Fruit fly (Drosophila melanogaster) whole organism, embryonic: ENCODE measurements around the gene CG33286.

Experiments used
- Aef1 ChIP-seq: fragments of 200-800 bp; sonication (Bioruptor generic); IDR thresholded peaks from 3 replicates; pipeline ENCODE4 v1.3.6; 2022; ENCODE audit warnings: missing biosample characterization, missing genetic modification characterization
- CG10147 ChIP-seq: fragments of 200-800 bp; sonication (Bioruptor generic); optimal IDR thresholded peaks from 2 replicates; lab custom pipeline; 2019; ENCODE audit warnings: missing biosample characterization, mild to moderate bottlenecking, missing genetic modification characterization, moderate library complexity
- CG10267 ChIP-seq: fragments of 200-800 bp; sonication (Bioruptor generic); optimal IDR thresholded peaks from 2 replicates; lab custom pipeline; 2018; ENCODE audit warnings: missing biosample characterization, mild to moderate bottlenecking, missing genetic modification characterization, moderate library complexity
- CG10654 ChIP-seq: fragments of 200-800 bp; sonication (Bioruptor generic); optimal IDR thresholded peaks from 2 replicates; lab custom pipeline; 2016; ENCODE audit warnings: missing biosample characterization, missing genetic modification characterization
- CG11456 ChIP-seq: fragments of 200-800 bp; sonication (Bioruptor generic); IDR thresholded peaks from 3 replicates; pipeline ENCODE4 v1.3.6; 2022; ENCODE audit warnings: missing biosample characterization, missing genetic modification characterization
- CG11560 ChIP-seq: fragments of 200-800 bp; sonication (Bioruptor generic); IDR thresholded peaks from 3 replicates; pipeline ENCODE4 v1.3.6; 2022; ENCODE audit warnings: missing biosample characterization, missing genetic modification characterization
- CG11695 ChIP-seq: fragments of 200-800 bp; sonication (Bioruptor generic); IDR thresholded peaks from 3 replicates; pipeline ENCODE4 v1.3.6; 2022; ENCODE audit warnings: missing biosample characterization, missing genetic modification characterization
- CG11723 ChIP-seq: fragments of 200-800 bp; sonication (Bioruptor generic); optimal IDR thresholded peaks from 2 replicates; lab custom pipeline; 2017; ENCODE audit warnings: missing biosample characterization, mild to moderate bottlenecking, missing genetic modification characterization
- CG12744 ChIP-seq: fragments of 200-800 bp; sonication (Bioruptor generic); optimal IDR thresholded peaks from 2 replicates; lab custom pipeline; 2016; ENCODE audit warnings: missing biosample characterization, missing genetic modification characterization
- CG12942 ChIP-seq: fragments of 200-800 bp; sonication (Bioruptor generic); optimal IDR thresholded peaks from 3 replicates; lab custom pipeline; 2016; ENCODE audit warnings: missing biosample characterization, missing genetic modification characterization
- CG13123 ChIP-seq: fragments of 200-800 bp; sonication (Bioruptor generic); optimal IDR thresholded peaks from 2 replicates; lab custom pipeline; 2016; ENCODE audit warnings: missing biosample characterization, missing genetic modification characterization
- CG14014 ChIP-seq: fragments of 200-800 bp; sonication (Bioruptor generic); IDR thresholded peaks from 2 replicates; pipeline ENCODE4 v1.3.6; 2022; ENCODE audit warnings: missing biosample characterization, missing genetic modification characterization
- CG1602 ChIP-seq: fragments of 200-800 bp; sonication (Bioruptor generic); optimal IDR thresholded peaks from 3 replicates; lab custom pipeline; 2016; ENCODE audit warnings: missing biosample characterization, missing genetic modification characterization
- CG17186 ChIP-seq: fragments of 200-800 bp; sonication (Bioruptor generic); optimal IDR thresholded peaks from 3 replicates; lab custom pipeline; 2017; ENCODE audit warnings: missing biosample characterization, missing genetic modification reagents, missing genetic modification characterization
- CG1792 ChIP-seq: fragments of 200-800 bp; sonication (Bioruptor generic); optimal IDR thresholded peaks from 2 replicates; lab custom pipeline; 2016; ENCODE audit warnings: missing biosample characterization, missing genetic modification characterization
- CG2120 ChIP-seq: fragments of 200-800 bp; sonication (Bioruptor generic); optimal IDR thresholded peaks from 3 replicates; lab custom pipeline; 2016; ENCODE audit warnings: missing biosample characterization, missing genetic modification characterization
- CG34376 ChIP-seq: fragments of 200-800 bp; sonication (Bioruptor generic); optimal IDR thresholded peaks from 2 replicates; lab custom pipeline; 2018; ENCODE audit warnings: missing biosample characterization, mild to moderate bottlenecking, missing genetic modification characterization
- CG3995 ChIP-seq: fragments of 200-800 bp; sonication (Bioruptor generic); optimal IDR thresholded peaks from 3 replicates; lab custom pipeline; 2016; ENCODE audit warnings: missing biosample characterization, missing genetic modification characterization
- CG6175 ChIP-seq: fragments of 200-800 bp; sonication (Bioruptor generic); IDR thresholded peaks from 3 replicates; pipeline ENCODE4 v1.3.6; 2022; ENCODE audit warnings: missing biosample characterization, missing genetic modification characterization
- CG6654 ChIP-seq: fragments of 200-800 bp; sonication (Bioruptor generic); optimal IDR thresholded peaks from 2 replicates; lab custom pipeline; 2017; ENCODE audit warnings: missing biosample characterization, mild to moderate bottlenecking, missing genetic modification characterization
- CG6791 ChIP-seq: fragments of 200-800 bp; sonication (Bioruptor generic); IDR thresholded peaks from 3 replicates; pipeline ENCODE4 v1.3.6; 2022; ENCODE audit warnings: missing biosample characterization, missing genetic modification characterization; ENCODE audit not compliant: partially characterized antibody
- CG7745 ChIP-seq: fragments of 200-800 bp; sonication (Bioruptor generic); optimal IDR thresholded peaks from 2 replicates; lab custom pipeline; 2018; ENCODE audit warnings: missing biosample characterization, mild to moderate bottlenecking, missing genetic modification characterization, moderate library complexity
- CTCF ChIP-seq: fragments of 200-800 bp; sonication (Bioruptor generic); optimal IDR thresholded peaks from 2 replicates; lab custom pipeline; 2017; ENCODE audit warnings: missing biosample characterization, mild to moderate bottlenecking, missing genetic modification characterization, moderate library complexity
- Doc2 ChIP-seq: fragments of 200-800 bp; sonication (Bioruptor generic); IDR thresholded peaks from 2 replicates; pipeline ENCODE4 v1.3.6; 2022; ENCODE audit warnings: missing biosample characterization, missing genetic modification characterization
- Elba2 ChIP-seq: fragments of 200-800 bp; sonication (Bioruptor generic); optimal IDR thresholded peaks from 3 replicates; lab custom pipeline; 2016; ENCODE audit warnings: missing biosample characterization, missing genetic modification characterization
- GATAe ChIP-seq: fragments of 200-800 bp; sonication (Bioruptor generic); conservative IDR thresholded peaks from 2 replicates; pipeline ENCODE4 v1.3.6; 2022; ENCODE audit warnings: missing biosample characterization, missing genetic modification characterization
- HLH54F ChIP-seq: fragments of 200-800 bp; sonication (Bioruptor generic); optimal IDR thresholded peaks from 3 replicates; lab custom pipeline; 2016; ENCODE audit warnings: missing biosample characterization, missing genetic modification characterization
- NC2α ChIP-seq: fragments of 200-800 bp; sonication (Bioruptor generic); optimal IDR thresholded peaks from 2 replicates; lab custom pipeline; 2016; ENCODE audit warnings: missing biosample characterization, missing genetic modification characterization
- PHDP ChIP-seq: fragments of 200-800 bp; sonication (Bioruptor generic); optimal IDR thresholded peaks from 3 replicates; lab custom pipeline; 2018; ENCODE audit warnings: missing biosample characterization, mild to moderate bottlenecking, missing genetic modification characterization, moderate library complexity
- Rfx ChIP-seq: fragments of 200-800 bp; sonication (Bioruptor generic); IDR thresholded peaks from 2 replicates; pipeline ENCODE4 v1.3.6; 2022; ENCODE audit warnings: missing biosample characterization, missing genetic modification characterization
- Sry-β ChIP-seq: fragments of 200-800 bp; sonication (Bioruptor generic); optimal IDR thresholded peaks from 2 replicates; lab custom pipeline; 2018; ENCODE audit warnings: missing biosample characterization, mild to moderate bottlenecking, missing genetic modification characterization, moderate library complexity
- Ssrp ChIP-seq: fragments of 200-800 bp; sonication (Bioruptor generic); optimal IDR thresholded peaks from 2 replicates; lab custom pipeline; 2018; ENCODE audit warnings: missing biosample characterization, mild to moderate bottlenecking, missing genetic modification characterization, moderate library complexity
- Stat92E ChIP-seq, 3 experiments: fragments of >200 bp in 2 of 3; fragments of 200-800 bp in 1 of 3; sonication (Bioruptor generic) in 1 of 3; optimal IDR thresholded peaks; 2 replicates each; lab custom pipeline; 2017 to 2019; ENCODE audit warnings: missing biosample characterization in 3 of 3, missing genetic modification characterization in 3 of 3, mild to moderate bottlenecking in 1 of 3, moderate library complexity in 1 of 3
- Taf1 ChIP-seq: fragments of 200-800 bp; sonication (Bioruptor generic); IDR thresholded peaks from 2 replicates; pipeline ENCODE4 v1.3.6; 2022; ENCODE audit warnings: missing biosample characterization, missing genetic modification characterization
- al ChIP-seq: fragments of 200-800 bp; sonication (Bioruptor generic); IDR thresholded peaks from 2 replicates; pipeline ENCODE4 v1.3.6; 2022; ENCODE audit warnings: missing biosample characterization, missing genetic modification characterization
- crol ChIP-seq: fragments of 200-800 bp; sonication (Bioruptor generic); IDR thresholded peaks from 2 replicates; pipeline ENCODE4 v1.3.6; 2022; ENCODE audit warnings: missing biosample characterization, missing genetic modification characterization
- dati ChIP-seq: fragments of 200-800 bp; sonication (Bioruptor generic); IDR thresholded peaks from 2 replicates; pipeline ENCODE4 v1.3.6; 2022; ENCODE audit warnings: missing biosample characterization, missing genetic modification characterization
- dmrt99B ChIP-seq: fragments of 200-800 bp; sonication (Bioruptor generic); optimal IDR thresholded peaks from 2 replicates; lab custom pipeline; 2018; ENCODE audit warnings: missing biosample characterization, mild to moderate bottlenecking, missing genetic modification characterization, moderate library complexity
- emc ChIP-seq: fragments of 200-800 bp; sonication (Bioruptor generic); optimal IDR thresholded peaks from 2 replicates; lab custom pipeline; 2016; ENCODE audit warnings: missing biosample characterization, missing genetic modification characterization
- grn ChIP-seq: fragments of 200-800 bp; sonication (Bioruptor generic); optimal IDR thresholded peaks from 3 replicates; lab custom pipeline; 2017; ENCODE audit warnings: missing biosample characterization, missing genetic modification characterization
- hbn ChIP-seq: fragments of 200-800 bp; sonication (Bioruptor generic); IDR thresholded peaks from 2 replicates; pipeline ENCODE4 v1.3.6; 2022; ENCODE audit warnings: missing biosample characterization, missing genetic modification characterization; ENCODE audit not compliant: partially characterized antibody
- her ChIP-seq: fragments of 200-800 bp; sonication (Bioruptor generic); optimal IDR thresholded peaks from 2 replicates; lab custom pipeline; 2016; ENCODE audit warnings: missing biosample characterization, missing genetic modification characterization
- kni ChIP-seq: fragments of 200-800 bp; sonication (Bioruptor generic); optimal IDR thresholded peaks from 3 replicates; lab custom pipeline; 2017; ENCODE audit warnings: mild to moderate bottlenecking, missing biosample characterization, missing genetic modification reagents, missing genetic modification characterization
- pan ChIP-seq, 4 experiments: fragments of >200 bp in 3 of 4; fragments of 200-800 bp in 1 of 4; sonication (Bioruptor generic) in 1 of 4; optimal IDR thresholded peaks in 3 of 4; IDR thresholded peaks in 1 of 4; 2 replicates each; pipeline versions ENCODE4 v1.3.6 to Lab custom; 2017 to 2022; ENCODE audit warnings: missing biosample characterization in 2 of 4, missing genetic modification characterization in 2 of 4, mixed read lengths in 1 of 4
- sc ChIP-seq, 3 experiments: fragments of >200 bp in 2 of 3; fragments of 200-800 bp in 1 of 3; sonication (Bioruptor generic) in 1 of 3; optimal IDR thresholded peaks; 2 replicates in 2 of 3; 3 replicates in 1 of 3; lab custom pipeline; 2017; ENCODE audit warnings: mild to moderate bottlenecking in 1 of 3, missing biosample characterization in 1 of 3, missing genetic modification characterization in 1 of 3, missing genetic modification reagents in 1 of 3
- slou ChIP-seq: fragments of 200-800 bp; sonication (Bioruptor generic); optimal IDR thresholded peaks from 3 replicates; lab custom pipeline; 2016; ENCODE audit warnings: missing biosample characterization, missing genetic modification characterization
- sr ChIP-seq: fragments of 200-800 bp; sonication (Bioruptor generic); IDR thresholded peaks from 3 replicates; pipeline ENCODE4 v1.3.6; 2022; ENCODE audit warnings: missing biosample characterization, missing genetic modification characterization
- tna ChIP-seq: fragments of 200-800 bp; sonication (Bioruptor generic); IDR thresholded peaks from 2 replicates; pipeline ENCODE4 v1.3.6; 2022; ENCODE audit warnings: missing biosample characterization, missing genetic modification characterization; ENCODE audit not compliant: partially characterized antibody
- tx ChIP-seq: fragments of 200-800 bp; sonication (Bioruptor generic); optimal IDR thresholded peaks from 2 replicates; lab custom pipeline; 2016; ENCODE audit warnings: missing biosample characterization, missing genetic modification characterization
- zf30C ChIP-seq: fragments of 200-800 bp; sonication (Bioruptor generic); optimal IDR thresholded peaks from 3 replicates; lab custom pipeline; 2018; ENCODE audit warnings: missing biosample characterization, mild to moderate bottlenecking, missing genetic modification characterization
- zfh2 ChIP-seq: fragments of 200-800 bp; sonication (Bioruptor generic); optimal IDR thresholded peaks from 2 replicates; lab custom pipeline; 2016; ENCODE audit warnings: missing biosample characterization, missing genetic modification characterization

Gene CG33286

DNA sequence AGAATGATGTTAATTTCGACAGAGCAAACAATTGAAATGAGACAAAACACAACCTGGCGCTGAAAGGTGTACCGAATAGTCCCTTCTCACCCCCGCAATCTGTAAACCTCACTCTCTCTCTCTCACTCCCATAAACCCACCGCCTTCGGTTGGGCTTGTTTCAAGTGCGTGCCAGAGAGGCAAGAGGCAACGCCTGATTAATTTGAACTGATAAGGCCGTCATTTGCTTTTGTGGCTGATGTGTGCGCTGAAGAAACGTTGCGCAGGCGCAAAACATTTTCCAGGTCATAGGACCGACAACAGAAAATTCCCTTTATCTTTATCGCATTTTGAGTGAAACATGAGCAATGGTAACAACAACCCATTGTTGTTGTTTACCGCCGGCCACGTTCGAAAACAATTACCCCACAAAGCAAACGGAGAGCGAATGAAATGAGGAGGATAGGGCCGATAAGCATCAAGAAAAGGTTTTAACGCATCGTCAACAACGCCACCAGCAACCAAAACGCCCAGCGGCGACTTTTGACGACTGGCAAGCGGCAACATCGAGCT lies 52.1 kb downstream of the CG33286 start (continued):
- TF ChIP-seq slou (no peak), pan (optimal IDR thresholded peaks at IDR 0.05; lab: Kevin White, UChicago) (no peak), pan (GFP tag; optimal IDR thresholded peaks at IDR 0.05 in 1 of 2, IDR thresholded peaks at IDR 0.05 in 1 of 2) (no peak), Elba2 (GFP tag; lab: Kevin White, UChicago) (no peak), kni (GFP tag; lab: Kevin White, UChicago) (peak; percentile 92), CG17186 (no peak), CG10654 (GFP tag; lab: Kevin White, UChicago) (no peak), CG6175 (GFP tag; lab: Robert Waterston, UW) (0 out of 3 replicates have a peak, but pooled peaks have one; percentile 12), Doc2 (GFP tag; lab: Robert Waterston, UW) (no peak), CG11723 (GFP tag; lab: Kevin White, UChicago) (no peak), Aef1 (GFP tag; lab: Robert Waterston, UW) (no peak), al (GFP tag; lab: Robert Waterston, UW) (no peak), NC2α (no peak), Stat92E (GFP tag; optimal IDR thresholded peaks at IDR 0.05; lab: Kevin White, UChicago) (peak in 1 of 3 experiments; percentile 65), dmrt99B (tag; lab: Kevin White, UChicago) (no peak), emc (GFP tag; lab: Kevin White, UChicago) (no peak), her (GFP tag; lab: Kevin White, UChicago) (no peak), CG10147 (no peak), CG2120 (GFP tag; lab: Kevin White, UChicago) (no peak), Rfx (GFP tag; lab: Robert Waterston, UW) (no peak), tna (GFP tag; lab: Robert Waterston, UW) (no peak), Ssrp (tag; lab: Kevin White, UChicago) (no peak), grn (GFP tag; lab: Kevin White, UChicago) (peak; percentile 98), zfh2 (GFP tag; lab: Kevin White, UChicago) (no peak), CG10267 (no peak), Sry-β (GFP tag; lab: Kevin White, UChicago) (no peak), sr (GFP tag; lab: Robert Waterston, UW) (no peak), Taf1 (GFP tag; lab: Robert Waterston, UW) (no peak), CG11456 (GFP tag; lab: Robert Waterston, UW) (no peak), CG6791 (no peak), CG13123 (GFP tag; lab: Kevin White, UChicago) (no peak), GATAe (GFP tag; lab: Robert Waterston, UW) (peak; percentile 48), PHDP (peak; percentile 2), CTCF (GFP tag; lab: Kevin White, UChicago) (no peak), CG3995 (GFP tag; lab: Kevin White, UChicago) (no peak), HLH54F (no peak), tx (GFP tag; lab: Kevin White, UChicago) (no peak), CG12744 (GFP tag; lab: Kevin White, UChicago) (no peak), crol (GFP tag; lab: Robert Waterston, UW) (peak; percentile 87), CG7745 (peak; percentile 36), sc (optimal IDR thresholded peaks at IDR 0.05; lab: Kevin White, UChicago) (no peak), sc (GFP tag; optimal IDR thresholded peaks at IDR 0.05; lab: Kevin White, UChicago) (peak; percentile 31), CG1792 (GFP tag; lab: Kevin White, UChicago) (no peak), CG6654 (GFP tag; lab: Kevin White, UChicago) (no peak), CG1602 (no peak), CG12942 (no peak), CG11560 (no peak), CG11695 (GFP tag; lab: Robert Waterston, UW) (no peak), CG34376 (GFP tag; lab: Kevin White, UChicago) (no peak), dati (GFP tag; lab: Robert Waterston, UW) (no peak), CG14014 (GFP tag; lab: Robert Waterston, UW) (no peak), hbn (GFP tag; lab: Robert Waterston, UW) (no peak), zf30C (no peak)
